Worm (Caenorhabditis elegans): ENCODE results near the gene F49F1.11.
"Not testable (repeated sequence)": the region's sequence is repeated elsewhere in the genome, so short reads cannot be mapped to it uniquely, and the experiment has no call there.

ce11 chrIV:4184767-4185166, 43.6 kb upstream of the F49F1.11 start:
- not testable (repeated sequence) for TF ChIP-seq ces-1 (GFP tag; optimal IDR thresholded peaks at IDR 0.05); ZK546.5 (tag; optimal IDR thresholded peaks at IDR 0.05); pha-4 (tag; optimal IDR thresholded peaks at IDR 0.05); mep-1 (tag; optimal IDR thresholded peaks at IDR 0.05)
- peak; percentile 28 to 77 for TF ChIP-seq lsy-2 (tag; optimal IDR thresholded peaks at IDR 0.05)
- TF ChIP-seq pha-4 (GFP tag; IDR thresholded peaks at IDR 0.05), result peak; percentile 85

All from whole organism, L4 larva.